Worm (Caenorhabditis elegans) whole organism, midembryonic: Measurements from ENCODE around the gene del-1.

Experiments
- T22C8.4 ChIP-seq: fragments of 200-800 bp; sonication (Bioruptor generic); IDR thresholded peaks from 2 replicates; pipeline ENCODE4 v1.3.6; 2022; ENCODE audit warnings: missing genetic modification characterization, missing compliant biosample characterization
- flt-1 ChIP-seq: fragments of 200-800 bp; sonication (Bioruptor generic); IDR thresholded peaks from 2 replicates; pipeline ENCODE4 v1.3.6; 2022; ENCODE audit warnings: missing genetic modification characterization, missing compliant biosample characterization
- klf-2 ChIP-seq: fragments of 200-800 bp; sonication (Bioruptor generic); conservative IDR thresholded peaks from 2 replicates; pipeline ENCODE4 v1.3.6; 2022; ENCODE audit warnings: missing genetic modification reagents, missing genetic modification characterization, missing compliant biosample characterization
- med-1 ChIP-seq: sonication (generic microtip); optimal IDR thresholded peaks from 2 replicates; lab custom pipeline; 2017; ENCODE audit warnings: missing genetic modification characterization, mild to moderate bottlenecking, missing compliant biosample characterization, antibody characterized with exemption, missing genetic modification reagents; ENCODE audit not compliant: insufficient read depth
- tab-1 ChIP-seq: fragments of 200-800 bp; sonication (Bioruptor generic); IDR thresholded peaks from 2 replicates; pipeline ENCODE4 v1.3.6; 2022; ENCODE audit warnings: missing genetic modification characterization, missing compliant biosample characterization
- ztf-29 ChIP-seq: fragments of 200-800 bp; sonication (Bioruptor generic); IDR thresholded peaks from 2 replicates; pipeline ENCODE4 v1.3.6; 2022; ENCODE audit warnings: missing genetic modification reagents, missing genetic modification characterization, missing compliant biosample characterization

- no peak for TF ChIP-seq klf-2
- TF ChIP-seq flt-1 = no peak
- no peak for TF ChIP-seq ztf-29
- no peak for TF ChIP-seq med-1
- no peak for TF ChIP-seq tab-1 (GFP tag; lab: Robert Waterston, UW)
- TF ChIP-seq T22C8.4 (GFP tag; lab: Robert Waterston, UW) = no peak
These were observed 56.4 kb downstream of the del-1 start for ce11 chrX:14324289-14324688.
